Worm (Caenorhabditis elegans) whole organism, L1 larva: Measurements from ENCODE around the gene hil-2.

ENCODE experiments used
- ceh-90 ChIP-seq: sonication (generic microtip); optimal IDR thresholded peaks from 2 replicates; lab custom pipeline; 2016; ENCODE audit warnings: missing genetic modification characterization, missing compliant biosample characterization
- mdl-1 ChIP-seq, 2 experiments: fragments of 150-350 bp; optimal IDR thresholded peaks; 2 replicates each; lab custom pipeline; 2014 to 2017; ENCODE audit warnings: missing biosample characterization in 2 of 2, missing genetic modification characterization in 2 of 2, inconsistent platforms in 1 of 2

DNA sequence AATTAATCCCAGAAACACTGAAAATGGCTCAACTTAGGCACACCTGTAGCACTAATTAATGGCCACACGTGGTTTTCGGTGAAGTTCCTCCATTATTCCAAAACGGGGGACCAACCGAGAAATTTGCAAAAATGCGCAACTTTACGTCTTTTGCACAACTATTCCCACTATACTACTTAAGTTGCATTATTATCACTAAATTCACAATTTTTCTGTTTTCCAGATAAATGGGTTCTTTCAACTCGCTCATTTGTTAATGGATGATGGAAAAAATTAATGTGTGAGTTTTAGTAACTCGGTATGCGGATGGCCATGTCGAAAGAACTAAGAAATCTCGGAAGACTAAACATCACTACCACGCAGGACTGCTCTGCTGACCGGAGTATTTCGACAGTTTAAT lies 39.4 kb upstream of the hil-2 start, which contains the start of gene T13A10.64:
- TF ChIP-seq ceh-90 (no peak), mdl-1 (tag; optimal IDR thresholded peaks at IDR 0.05; lab: Kevin White, UChicago) (no peak)
